Worm (Caenorhabditis elegans) whole organism, L1 larva: Measurements from ENCODE around the gene K08B12.3.

Experiments used
- ama-1 ChIP-seq: fragments of 150-350 bp; optimal IDR thresholded peaks from 2 replicates; lab custom pipeline; 2014
- blmp-1 ChIP-seq: fragments of 150-350 bp; optimal IDR thresholded peaks from 2 replicates; lab custom pipeline; 2014; ENCODE audit warnings: missing biosample characterization, missing genetic modification characterization
- elt-3 ChIP-seq, 6 experiments: fragments of 150-350 bp in 1 of 6; sonication (generic microtip); optimal IDR thresholded peaks; 2 replicates each; lab custom pipeline; 2017 to 2018; ENCODE audit warnings: missing biosample characterization in 6 of 6, missing genetic modification characterization in 6 of 6, inconsistent platforms in 1 of 6
- grh-1 ChIP-seq: fragments of 200-800 bp; sonication (Bioruptor generic); IDR thresholded peaks from 2 replicates; pipeline ENCODE4 v1.3.6; 2022; ENCODE audit warnings: missing genetic modification reagents, missing genetic modification characterization, missing compliant biosample characterization
- lin-15B ChIP-seq: fragments of 150-350 bp; sonication (generic microtip); optimal IDR thresholded peaks from 3 replicates; lab custom pipeline; 2014; ENCODE audit warnings: missing biosample characterization, missing genetic modification characterization
- lin-35 ChIP-seq, 2 experiments: fragments of 150-350 bp; optimal IDR thresholded peaks; 2 replicates each; lab custom pipeline; 2014; ENCODE audit warnings: missing biosample characterization in 2 of 2, missing genetic modification characterization in 2 of 2, missing genetic modification reagents in 2 of 2
- lir-3 ChIP-seq: sonication (generic microtip); optimal IDR thresholded peaks from 2 replicates; lab custom pipeline; 2016; ENCODE audit warnings: mild to moderate bottlenecking, missing genetic modification characterization, moderate library complexity, missing compliant biosample characterization; ENCODE audit not compliant: poor library complexity
- nhr-11 ChIP-seq: fragments of 150-350 bp; optimal IDR thresholded peaks from 2 replicates; lab custom pipeline; 2014; ENCODE audit warnings: missing biosample characterization, missing genetic modification characterization
- nhr-77 ChIP-seq: fragments of 150-350 bp; optimal IDR thresholded peaks from 2 replicates; lab custom pipeline; 2014; ENCODE audit warnings: missing biosample characterization, missing genetic modification characterization
- tlp-1 ChIP-seq: fragments of 150-350 bp; optimal IDR thresholded peaks from 2 replicates; lab custom pipeline; 2014; ENCODE audit warnings: missing biosample characterization, missing genetic modification characterization
- unc-98 ChIP-seq: fragments of 200-800 bp; sonication (Bioruptor generic); IDR thresholded peaks from 2 replicates; pipeline ENCODE4 v1.3.6; 2022; ENCODE audit warnings: missing genetic modification characterization, missing compliant biosample characterization

- TF ChIP-seq nhr-11 (tag; lab: Kevin White, UChicago) (no peak), lin-35 (GFP tag; optimal IDR thresholded peaks at IDR 0.05; lab: Kevin White, UChicago) (no peak), grh-1 (GFP tag; lab: Robert Waterston, UW) (no peak), blmp-1 (tag; lab: Kevin White, UChicago) (no peak), tlp-1 (tag; lab: Kevin White, UChicago) (no peak), unc-98 (GFP tag; lab: Robert Waterston, UW) (no peak), elt-3 (tag; optimal IDR thresholded peaks at IDR 0.05; lab: Kevin White, UChicago) (no peak), lin-15B (tag; lab: Kevin White, UChicago) (no peak), ama-1 (lab: Kevin White, UChicago) (no peak), lir-3 (tag; lab: Kevin White, UChicago) (no peak), nhr-77 (tag; lab: Kevin White, UChicago) (no peak)
These were observed 24.9 kb upstream of the K08B12.3 start for ce11 chrV:6209930-6210647.
